Worm (Caenorhabditis elegans) whole organism, L4/young adult: ENCODE data around the gene col-140.

ENCODE experiments used
- W03F9.2 ChIP-seq: fragments of 150-350 bp; optimal IDR thresholded peaks from 2 replicates; lab custom pipeline; 2014; ENCODE audit warnings: missing biosample characterization, missing genetic modification characterization
- dao-5 ChIP-seq: sonication (generic microtip); optimal IDR thresholded peaks from 2 replicates; lab custom pipeline; 2016; ENCODE audit warnings: missing genotype, missing genetic modification characterization, moderate library complexity, missing compliant biosample characterization
- him-1 ChIP-seq: sonication (generic microtip); optimal IDR thresholded peaks from 2 replicates; lab custom pipeline; 2016; ENCODE audit warnings: missing genotype, missing genetic modification reagents, missing genetic modification characterization, missing compliant biosample characterization

ce11 chrV:5798132-5798531, 38.5 kb downstream of the col-140 start, which contains the start of gene nstp-3:
- TF ChIP-seq dao-5 (tag; lab: Kevin White, UChicago) = no peak
- TF ChIP-seq W03F9.2 (tag; lab: Kevin White, UChicago) = no peak
- TF ChIP-seq him-1 (tag; lab: Kevin White, UChicago) = no peak
